Worm (Caenorhabditis elegans) whole organism, L1 larva: ENCODE data around the gene R03A10.5.

Source experiments
- C16A3.4 ChIP-seq: fragments of 150-350 bp; optimal IDR thresholded peaks from 2 replicates; lab custom pipeline; 2014; ENCODE audit warnings: missing biosample characterization, missing genetic modification characterization
- C34B4.2 ChIP-seq: sonication (generic microtip); optimal IDR thresholded peaks from 2 replicates; lab custom pipeline; 2017; ENCODE audit warnings: mild to moderate bottlenecking, missing genetic modification characterization, missing compliant biosample characterization
- F16B12.6 ChIP-seq: fragments of 150-350 bp; optimal IDR thresholded peaks from 2 replicates; lab custom pipeline; 2014; ENCODE audit warnings: missing biosample characterization, missing genetic modification characterization
- Y116A8C.19 ChIP-seq: sonication (generic microtip); optimal IDR thresholded peaks from 2 replicates; lab custom pipeline; 2016; ENCODE audit warnings: missing compliant biosample characterization, missing genetic modification characterization, borderline replicate concordance
- alr-1 ChIP-seq: fragments of 200-800 bp; sonication (Bioruptor generic); optimal IDR thresholded peaks from 2 replicates; lab custom pipeline; 2018; ENCODE audit warnings: borderline replicate concordance, mild to moderate bottlenecking, missing genetic modification characterization, missing compliant biosample characterization
- blmp-1 ChIP-seq: fragments of 150-350 bp; optimal IDR thresholded peaks from 2 replicates; lab custom pipeline; 2014; ENCODE audit warnings: missing biosample characterization, missing genetic modification characterization
- ceh-82 ChIP-seq, 3 experiments: fragments of 150-350 bp in 1 of 3; sonication (generic microtip) in 2 of 3; optimal IDR thresholded peaks; 2 replicates each; lab custom pipeline; 2014 to 2017; ENCODE audit warnings: missing biosample characterization in 3 of 3, missing genetic modification characterization in 3 of 3
- ceh-88 ChIP-seq: fragments of 200-800 bp; sonication (Bioruptor generic); IDR thresholded peaks from 2 replicates; pipeline ENCODE4 v1.3.6; 2022; ENCODE audit warnings: missing genetic modification characterization, missing compliant biosample characterization
- dpl-1 ChIP-seq, 3 experiments: fragments of 150-350 bp in 2 of 3; sonication (generic microtip) in 1 of 3; optimal IDR thresholded peaks; 2 replicates each; lab custom pipeline; 2014 to 2017; ENCODE audit warnings: missing biosample characterization in 3 of 3, missing genetic modification characterization in 3 of 3, missing genetic modification reagents in 3 of 3
- dsc-1 ChIP-seq: sonication (generic microtip); optimal IDR thresholded peaks from 2 replicates; lab custom pipeline; 2016; ENCODE audit warnings: mild to moderate bottlenecking, missing genetic modification characterization, missing compliant biosample characterization
- efl-1 ChIP-seq, 4 experiments: fragments of 150-350 bp; optimal IDR thresholded peaks in 3 of 4; peaks in 1 of 4; 1 replicate in 1 of 4; 2 replicates in 3 of 4; lab custom pipeline; 2014; ENCODE audit warnings: missing biosample characterization in 2 of 4, missing genetic modification characterization in 2 of 4, missing genetic modification reagents in 2 of 4
- efl-3 ChIP-seq: fragments of 200-800 bp; sonication (Bioruptor generic); optimal IDR thresholded peaks from 2 replicates; lab custom pipeline; 2018; ENCODE audit warnings: mild to moderate bottlenecking, missing genetic modification characterization, missing compliant biosample characterization
- elt-2 ChIP-seq: sonication (generic microtip); optimal IDR thresholded peaks from 2 replicates; lab custom pipeline; 2016; ENCODE audit warnings: missing genetic modification characterization, mild to moderate bottlenecking, inconsistent platforms, missing compliant biosample characterization, missing genetic modification reagents
- elt-3 ChIP-seq, 6 experiments: fragments of 150-350 bp in 1 of 6; sonication (generic microtip); optimal IDR thresholded peaks; 2 replicates each; lab custom pipeline; 2017 to 2018; ENCODE audit warnings: missing biosample characterization in 6 of 6, missing genetic modification characterization in 6 of 6, inconsistent platforms in 1 of 6
- ets-5 ChIP-seq: fragments of 200-800 bp; sonication (Bioruptor generic); IDR thresholded peaks from 2 replicates; pipeline ENCODE4 v1.3.6; 2022; ENCODE audit warnings: missing genetic modification characterization, missing compliant biosample characterization
- fkh-8 ChIP-seq: sonication (generic microtip); optimal IDR thresholded peaks from 2 replicates; lab custom pipeline; 2016; ENCODE audit warnings: mild to moderate bottlenecking, missing genetic modification characterization, missing compliant biosample characterization
- grh-1 ChIP-seq: fragments of 200-800 bp; sonication (Bioruptor generic); IDR thresholded peaks from 2 replicates; pipeline ENCODE4 v1.3.6; 2022; ENCODE audit warnings: missing genetic modification reagents, missing genetic modification characterization, missing compliant biosample characterization
- hlh-17 ChIP-seq: fragments of 200-800 bp; sonication (Bioruptor generic); optimal IDR thresholded peaks from 2 replicates; lab custom pipeline; 2018; ENCODE audit warnings: missing genetic modification characterization, mild to moderate bottlenecking, missing compliant biosample characterization, moderate library complexity, borderline replicate concordance
- hpl-2 ChIP-seq: fragments of 150-350 bp; optimal IDR thresholded peaks from 2 replicates; lab custom pipeline; 2014; ENCODE audit warnings: missing biosample characterization, missing genetic modification reagents, missing genetic modification characterization
- irx-1 ChIP-seq: sonication (generic microtip); optimal IDR thresholded peaks from 2 replicates; lab custom pipeline; 2016; ENCODE audit warnings: missing genetic modification characterization, missing compliant biosample characterization
- isw-1 ChIP-seq: fragments of 200-800 bp; sonication (Bioruptor generic); IDR thresholded peaks from 2 replicates; pipeline ENCODE4 v1.3.6; 2022; ENCODE audit warnings: missing genetic modification characterization, missing compliant biosample characterization
- jun-1 ChIP-seq: fragments of 150-350 bp; optimal IDR thresholded peaks from 2 replicates; lab custom pipeline; 2014; ENCODE audit warnings: missing biosample characterization, missing genetic modification reagents, missing genetic modification characterization
- lin-15B ChIP-seq: fragments of 150-350 bp; sonication (generic microtip); optimal IDR thresholded peaks from 3 replicates; lab custom pipeline; 2014; ENCODE audit warnings: missing biosample characterization, missing genetic modification characterization
- lin-35 ChIP-seq, 2 experiments: fragments of 150-350 bp; optimal IDR thresholded peaks; 2 replicates each; lab custom pipeline; 2014; ENCODE audit warnings: missing biosample characterization in 2 of 2, missing genetic modification characterization in 2 of 2, missing genetic modification reagents in 2 of 2
- lin-39 ChIP-seq: fragments of 150-350 bp; optimal IDR thresholded peaks from 2 replicates; lab custom pipeline; 2014; ENCODE audit warnings: missing biosample characterization, missing genetic modification reagents, missing genetic modification characterization
- lir-3 ChIP-seq: sonication (generic microtip); optimal IDR thresholded peaks from 2 replicates; lab custom pipeline; 2016; ENCODE audit warnings: mild to moderate bottlenecking, missing genetic modification characterization, moderate library complexity, missing compliant biosample characterization; ENCODE audit not compliant: poor library complexity
- mdl-1 ChIP-seq, 2 experiments: fragments of 150-350 bp; optimal IDR thresholded peaks; 2 replicates each; lab custom pipeline; 2014 to 2017; ENCODE audit warnings: missing biosample characterization in 2 of 2, missing genetic modification characterization in 2 of 2, inconsistent platforms in 1 of 2
- mep-1 ChIP-seq: fragments of 150-350 bp; optimal IDR thresholded peaks from 2 replicates; lab custom pipeline; 2014; ENCODE audit warnings: missing biosample characterization, missing genetic modification characterization
- nhr-12 ChIP-seq: sonication (generic microtip); optimal IDR thresholded peaks from 2 replicates; lab custom pipeline; 2017; ENCODE audit warnings: missing biosample characterization, missing genetic modification characterization
- nhr-19 ChIP-seq: fragments of 200-800 bp; sonication (Bioruptor generic); conservative IDR thresholded peaks from 2 replicates; pipeline ENCODE4 v1.3.6; 2022; ENCODE audit warnings: missing genetic modification characterization, missing compliant biosample characterization
- nhr-20 ChIP-seq: sonication (generic microtip); optimal IDR thresholded peaks from 2 replicates; lab custom pipeline; 2016; ENCODE audit warnings: mild to moderate bottlenecking, missing genetic modification characterization, missing compliant biosample characterization
- nhr-237 ChIP-seq: fragments of 150-350 bp; optimal IDR thresholded peaks from 2 replicates; lab custom pipeline; 2014; ENCODE audit warnings: missing biosample characterization, missing genetic modification characterization
- nhr-47 ChIP-seq: sonication (generic microtip); optimal IDR thresholded peaks from 2 replicates; lab custom pipeline; 2016; ENCODE audit warnings: mild to moderate bottlenecking, missing genetic modification characterization, moderate library complexity, missing compliant biosample characterization
- nhr-77 ChIP-seq: fragments of 150-350 bp; optimal IDR thresholded peaks from 2 replicates; lab custom pipeline; 2014; ENCODE audit warnings: missing biosample characterization, missing genetic modification characterization
- nhr-85 ChIP-seq: sonication (generic microtip); peaks from one replicate; lab custom pipeline; 2016; ENCODE audit warnings: missing genetic modification characterization, inconsistent platforms, missing compliant biosample characterization
- nhr-90 ChIP-seq: sonication (generic microtip); optimal IDR thresholded peaks from 2 replicates; lab custom pipeline; 2016; ENCODE audit warnings: mild to moderate bottlenecking, missing genetic modification characterization, missing compliant biosample characterization; ENCODE audit not compliant: poor library complexity
- pax-3 ChIP-seq: fragments of 200-800 bp; sonication (Bioruptor generic); optimal IDR thresholded peaks from 2 replicates; lab custom pipeline; 2018; ENCODE audit warnings: mild to moderate bottlenecking, missing genetic modification characterization, moderate library complexity, missing compliant biosample characterization
- rnt-1 ChIP-seq: sonication (generic microtip); optimal IDR thresholded peaks from 2 replicates; lab custom pipeline; 2016; ENCODE audit warnings: mild to moderate bottlenecking, missing genetic modification characterization, moderate library complexity, missing compliant biosample characterization
- skn-1 ChIP-seq: fragments of 150-350 bp; optimal IDR thresholded peaks from 2 replicates; lab custom pipeline; 2014; ENCODE audit warnings: missing biosample characterization, missing genetic modification characterization
- snpc-4 ChIP-seq: fragments of 150-350 bp; optimal IDR thresholded peaks from 2 replicates; lab custom pipeline; 2014; ENCODE audit warnings: missing biosample characterization, missing genetic modification characterization
- snu-23 ChIP-seq: sonication (generic microtip); optimal IDR thresholded peaks from 2 replicates; lab custom pipeline; 2016; ENCODE audit warnings: missing genetic modification characterization, missing compliant biosample characterization
- sox-4 ChIP-seq: sonication (generic microtip); optimal IDR thresholded peaks from 2 replicates; lab custom pipeline; 2016; ENCODE audit warnings: missing genetic modification characterization, missing compliant biosample characterization
- sptf-1 ChIP-seq: fragments of 150-350 bp; optimal IDR thresholded peaks from 2 replicates; lab custom pipeline; 2014; ENCODE audit warnings: missing biosample characterization, missing genetic modification characterization
- sup-37 ChIP-seq: fragments of 200-800 bp; sonication (Bioruptor generic); optimal IDR thresholded peaks from 2 replicates; lab custom pipeline; 2018; ENCODE audit warnings: mild to moderate bottlenecking, missing genetic modification characterization, missing compliant biosample characterization
- swsn-7 ChIP-seq: sonication (generic microtip); optimal IDR thresholded peaks from 2 replicates; lab custom pipeline; 2016; ENCODE audit warnings: missing genetic modification characterization, missing compliant biosample characterization
- tbx-2 ChIP-seq: sonication (generic microtip); optimal IDR thresholded peaks from 2 replicates; lab custom pipeline; 2016; ENCODE audit warnings: missing genetic modification characterization, missing compliant biosample characterization
- unc-130 ChIP-seq: fragments of 150-350 bp; optimal IDR thresholded peaks from 2 replicates; lab custom pipeline; 2017; ENCODE audit warnings: missing biosample characterization, missing genetic modification characterization, inconsistent platforms
- unc-86 ChIP-seq: sonication (generic microtip); optimal IDR thresholded peaks from 2 replicates; lab custom pipeline; 2016; ENCODE audit warnings: missing genetic modification characterization, missing compliant biosample characterization
- unc-98 ChIP-seq: fragments of 200-800 bp; sonication (Bioruptor generic); IDR thresholded peaks from 2 replicates; pipeline ENCODE4 v1.3.6; 2022; ENCODE audit warnings: missing genetic modification characterization, missing compliant biosample characterization
- xbp-1 ChIP-seq: sonication (generic microtip); optimal IDR thresholded peaks from 2 replicates; lab custom pipeline; 2016; ENCODE audit warnings: missing genetic modification characterization, missing compliant biosample characterization
- zip-4 ChIP-seq: fragments of 200-800 bp; sonication (Bioruptor generic); optimal IDR thresholded peaks from 2 replicates; lab custom pipeline; 2018; ENCODE audit warnings: mild to moderate bottlenecking, missing genetic modification characterization, moderate library complexity, missing compliant biosample characterization
- ztf-11 ChIP-seq, 2 experiments: sonication (generic microtip); optimal IDR thresholded peaks; 2 replicates each; lab custom pipeline; 2016 to 2017; ENCODE audit warnings: missing genetic modification characterization in 2 of 2, missing biosample characterization in 1 of 2, missing compliant biosample characterization in 1 of 2

Gene R03A10.5

DNA sequence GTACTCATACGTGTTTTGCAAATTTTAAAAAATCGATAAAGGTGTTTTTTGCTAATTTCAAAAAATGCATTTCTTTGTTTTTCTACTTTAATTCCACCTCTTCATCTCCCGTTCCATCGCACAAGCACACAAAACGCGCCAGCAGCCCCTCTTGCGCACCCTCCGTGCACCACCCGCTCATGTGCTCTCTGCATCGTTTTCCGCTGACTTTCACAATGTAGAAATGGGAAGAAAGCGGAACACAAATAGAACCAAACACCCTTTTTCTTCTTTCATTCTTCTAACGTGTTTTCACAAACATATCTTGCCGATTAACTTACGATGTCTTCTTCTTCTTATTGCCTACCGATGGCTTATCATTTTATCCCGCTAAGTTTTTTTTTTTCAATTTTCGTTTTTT is 46.2 kb downstream of the R03A10.5 start:
- TF ChIP-seq ztf-11 (tag; optimal IDR thresholded peaks at IDR 0.05; lab: Kevin White, UChicago) (peak in 1 of 2 experiments; percentile 30), alr-1 (tag; lab: Kevin White, UChicago) (no peak), nhr-85 (tag; lab: Kevin White, UChicago) (peak; percentile 88), lir-3 (tag; lab: Kevin White, UChicago) (peak; percentile 26), efl-1 (optimal IDR thresholded peaks at IDR 0.05; lab: Kevin White, UChicago) (peak; percentile 59 to 65), efl-1 (GFP tag; optimal IDR thresholded peaks at IDR 0.05 in 1 of 2; lab: Kevin White, UChicago) (peak; percentile 44 to 90), nhr-90 (tag; lab: Kevin White, UChicago) (peak; percentile 74), nhr-19 (GFP tag; lab: Robert Waterston, UW) (peak; percentile 64), lin-35 (GFP tag; optimal IDR thresholded peaks at IDR 0.05; lab: Kevin White, UChicago) (peak; percentile 49 to 78), mep-1 (peak; percentile 76), elt-3 (tag; optimal IDR thresholded peaks at IDR 0.05; lab: Kevin White, UChicago) (peak in 1 of 6 experiments; percentile 14), tbx-2 (tag; lab: Kevin White, UChicago) (peak; percentile 74), unc-98 (GFP tag; lab: Robert Waterston, UW) (no peak), nhr-47 (tag; lab: Kevin White, UChicago) (peak; percentile 75), ceh-88 (GFP tag; lab: Robert Waterston, UW) (peak; percentile 28; the same call in 1 of the 2 replicates), unc-86 (peak; percentile 63), C34B4.2 (tag; lab: Kevin White, UChicago) (no peak), swsn-7 (tag; lab: Kevin White, UChicago) (peak; percentile 83), lin-15B (tag; lab: Kevin White, UChicago) (peak; percentile 53), mdl-1 (tag; optimal IDR thresholded peaks at IDR 0.05; lab: Kevin White, UChicago) (peak in 1 of 2 experiments; percentile 54), skn-1 (peak; percentile 76), F16B12.6 (tag; lab: Kevin White, UChicago) (peak; percentile 41), elt-2 (peak; percentile 34), sup-37 (GFP tag; lab: Kevin White, UChicago) (peak; percentile 50), grh-1 (GFP tag; lab: Robert Waterston, UW) (peak; percentile 50), nhr-237 (no peak), nhr-77 (peak; percentile 13), jun-1 (tag; lab: Kevin White, UChicago) (peak; percentile 57), unc-130 (tag; lab: Kevin White, UChicago) (no peak), lin-39 (peak; percentile 46), rnt-1 (tag; lab: Kevin White, UChicago) (peak; percentile 87), sox-4 (tag; lab: Kevin White, UChicago) (no peak), efl-3 (no peak), sptf-1 (tag; lab: Kevin White, UChicago) (no peak), C16A3.4 (tag; lab: Kevin White, UChicago) (peak; percentile 52), nhr-12 (tag; lab: Kevin White, UChicago) (no peak), Y116A8C.19 (tag; lab: Kevin White, UChicago) (no peak), ets-5 (no peak), dsc-1 (tag; lab: Kevin White, UChicago) (peak; percentile 76), snpc-4 (tag; lab: Kevin White, UChicago) (peak; percentile 57), hpl-2 (no peak), zip-4 (GFP tag; lab: Kevin White, UChicago) (peak; percentile 38), fkh-8 (tag; lab: Kevin White, UChicago) (peak; percentile 71), xbp-1 (tag; lab: Kevin White, UChicago) (peak; percentile 64), pax-3 (peak; percentile 26), isw-1 (peak; percentile 25), blmp-1 (tag; lab: Kevin White, UChicago) (peak; percentile 51), dpl-1 (GFP tag; optimal IDR thresholded peaks at IDR 0.05; lab: Kevin White, UChicago) (peak; percentile 35 to 66 (median 64)), hlh-17 (GFP tag; lab: Kevin White, UChicago) (no peak), nhr-20 (tag; lab: Kevin White, UChicago) (peak; percentile 76), irx-1 (tag; lab: Kevin White, UChicago) (peak; percentile 55), ceh-82 (tag; optimal IDR thresholded peaks at IDR 0.05; lab: Kevin White, UChicago) (peak; percentile 26 to 83 (median 72)), snu-23 (GFP tag; lab: Kevin White, UChicago) (peak; percentile 81)
